Worm (Caenorhabditis elegans): ENCODE measurements around the gene cyp-33E1.

cyp-33E1 gene

ce11 chrIV:8650696-8651095 is 2.3 kb upstream of the cyp-33E1 start, which contains the start of gene C49C8.2 (continued):
- TF ChIP-seq ZK546.5 (tag; optimal IDR thresholded peaks at IDR 0.05) (no peak), daf-16 (GFP tag; optimal IDR thresholded peaks at IDR 0.05) (no peak), daf-16 (tag; optimal IDR thresholded peaks at IDR 0.05) (peak; percentile 66), aha-1 (tag) (peak; percentile 57), Y48G9A.11 (GFP tag; IDR thresholded peaks at IDR 0.05) (no peak), lir-3 (tag; optimal IDR thresholded peaks at IDR 0.05) (no peak), dmd-8 (GFP tag; IDR thresholded peaks at IDR 0.05) (no peak), R02D3.7 (tag; optimal IDR thresholded peaks at IDR 0.05) (no peak), jun-1 (tag; optimal IDR thresholded peaks at IDR 0.05) (no peak), nhr-42 (GFP tag; IDR thresholded peaks at IDR 0.05) (no peak), lin-38 (GFP tag; IDR thresholded peaks at IDR 0.05) (no peak), Y75B8A.6 (GFP tag; IDR thresholded peaks at IDR 0.05) (no peak), nhr-28 (tag; optimal IDR thresholded peaks at IDR 0.05) (peak; percentile 22), ceh-82 (tag; optimal IDR thresholded peaks at IDR 0.05) (no peak), hlh-11 (tag; optimal IDR thresholded peaks at IDR 0.05) (peak; percentile 51), nhr-48 (tag; optimal IDR thresholded peaks at IDR 0.05) (no peak), set-16 (GFP tag; IDR thresholded peaks at IDR 0.05) (no peak), lin-1 (GFP tag; IDR thresholded peaks at IDR 0.05) (no peak)

DNA sequence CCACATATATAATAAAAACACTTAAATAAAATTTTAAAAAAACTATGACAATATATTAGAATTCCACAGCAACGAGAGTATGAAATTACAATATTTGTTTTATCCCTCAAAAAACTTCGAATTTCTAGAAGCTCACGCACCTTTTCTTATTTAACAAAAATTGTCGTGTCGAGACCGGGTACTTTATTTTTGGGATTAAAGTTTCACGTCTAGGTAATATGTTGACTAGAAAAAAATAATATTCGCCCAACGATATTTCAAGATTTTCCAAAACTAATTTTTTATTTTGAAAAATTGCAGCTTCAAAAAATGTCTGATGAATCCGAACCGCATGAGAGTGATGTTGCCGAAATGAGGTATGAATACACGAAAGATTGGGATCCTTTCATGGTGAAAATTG is 4.0 kb downstream of the cyp-33E1 start, which contains the start of gene C49C8.3:
TSS of gene C49C8.3 (plus strand) at position 301 of the 400 bp plus-strand sequence.
- TF ChIP-seq daf-8 (GFP tag; IDR thresholded peaks at IDR 0.05) (no peak), unc-130 (GFP tag; optimal IDR thresholded peaks at IDR 0.05) (no peak), T26A8.4 (GFP tag; IDR thresholded peaks at IDR 0.05) (no peak), lir-3 (tag; optimal IDR thresholded peaks at IDR 0.05) (no peak), cey-2 (tag; optimal IDR thresholded peaks at IDR 0.05; ENCODE audit: borderline replicate concordance, insufficient read depth) (no peak), ztf-7 (tag; optimal IDR thresholded peaks at IDR 0.05) (no peak), nhr-111 (GFP tag; optimal IDR thresholded peaks at IDR 0.05) (no peak), duxl-1 (tag; optimal IDR thresholded peaks at IDR 0.05; ENCODE audit: poor library complexity) (no peak), Y105C5A.15 (GFP tag; IDR thresholded peaks at IDR 0.05) (no peak), lsy-2 (tag; optimal IDR thresholded peaks at IDR 0.05) (no peak), ZK546.5 (tag; optimal IDR thresholded peaks at IDR 0.05) (no peak), unc-39 (tag; optimal IDR thresholded peaks at IDR 0.05) (no peak), hlh-30 (tag; optimal IDR thresholded peaks at IDR 0.05; ENCODE audit: insufficient read depth) (no peak)

DNA sequence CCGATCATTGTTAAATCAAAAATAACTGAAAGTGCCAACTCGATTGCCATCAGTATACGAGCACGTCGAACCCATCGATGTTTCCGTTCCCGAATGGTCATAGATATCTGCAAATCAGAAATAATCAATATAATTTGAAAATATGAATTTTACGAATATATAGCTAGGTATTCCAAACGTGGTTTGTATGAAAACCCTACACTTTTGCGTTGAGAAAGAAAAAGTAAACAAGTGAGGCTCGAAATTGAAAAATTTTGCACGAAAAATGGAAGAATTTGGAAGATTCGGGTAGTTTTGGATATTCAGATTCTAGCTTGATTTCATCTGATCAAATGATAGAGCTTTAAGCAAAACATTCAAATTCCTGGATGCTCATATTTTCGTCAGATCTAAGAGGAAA is 9.6 kb downstream of the cyp-33E1 start, which contains the start of gene F42A9.9:
TSS of gene F42A9.9 (minus strand) at position 101 of the 400 bp plus-strand sequence.
- TF ChIP-seq tra-1 (GFP tag; IDR thresholded peaks at IDR 0.05) (no peak), nhr-102 (tag; optimal IDR thresholded peaks at IDR 0.05) (no peak), ztf-11 (tag; optimal IDR thresholded peaks at IDR 0.05) (no peak), php-3 (GFP tag; IDR thresholded peaks at IDR 0.05) (no peak), pha-4 (GFP tag; IDR thresholded peaks at IDR 0.05) (no peak), pha-4 (tag; optimal IDR thresholded peaks at IDR 0.05) (no peak), daf-19 (GFP tag; conservative IDR thresholded peaks at IDR 0.05) (no peak), T20F7.1 (GFP tag; optimal IDR thresholded peaks at IDR 0.05) (no peak), mxl-3 (GFP tag; optimal IDR thresholded peaks at IDR 0.05) (no peak), nhr-76 (tag; optimal IDR thresholded peaks at IDR 0.05) (no peak), daf-12 (tag; optimal IDR thresholded peaks at IDR 0.05) (no peak), F44E2.7 (GFP tag; IDR thresholded peaks at IDR 0.05) (no peak), ctbp-1 (GFP tag; IDR thresholded peaks at IDR 0.05) (no peak), aly-2 (tag; optimal IDR thresholded peaks at IDR 0.05) (no peak)
